Worm (Caenorhabditis elegans) whole organism, L2 larva: Measurements from ENCODE around the gene npr-10.

Source experiments
- R02D3.7 ChIP-seq: fragments of 150-350 bp; optimal IDR thresholded peaks from 2 replicates; lab custom pipeline; 2014; ENCODE audit warnings: missing biosample characterization, missing genetic modification characterization
- alr-1 ChIP-seq: fragments of 150-350 bp; optimal IDR thresholded peaks from 2 replicates; lab custom pipeline; 2014; ENCODE audit warnings: missing biosample characterization, missing genetic modification characterization
- egl-27 ChIP-seq: sonication (generic microtip); optimal IDR thresholded peaks from 3 replicates; lab custom pipeline; 2017; ENCODE audit warnings: missing biosample characterization, missing genetic modification reagents, missing genetic modification characterization
- elt-3 ChIP-seq: sonication (generic microtip); optimal IDR thresholded peaks from 2 replicates; lab custom pipeline; 2017; ENCODE audit warnings: missing biosample characterization, missing genetic modification characterization
- fos-1 ChIP-seq: fragments of 150-350 bp; optimal IDR thresholded peaks from 2 replicates; lab custom pipeline; 2014; ENCODE audit warnings: missing biosample characterization, missing genetic modification characterization
- lin-13 ChIP-seq: fragments of 150-350 bp; optimal IDR thresholded peaks from 2 replicates; lab custom pipeline; 2014; ENCODE audit warnings: missing biosample characterization, missing genetic modification reagents, missing genetic modification characterization
- nhr-77 ChIP-seq: fragments of 150-350 bp; optimal IDR thresholded peaks from 2 replicates; lab custom pipeline; 2014; ENCODE audit warnings: missing biosample characterization, missing genetic modification characterization
- snpc-4 ChIP-seq: fragments of 150-350 bp; optimal IDR thresholded peaks from 2 replicates; lab custom pipeline; 2014; ENCODE audit warnings: missing biosample characterization, missing genetic modification characterization
- ztf-11 ChIP-seq: sonication (generic microtip); optimal IDR thresholded peaks from 2 replicates; lab custom pipeline; 2017; ENCODE audit warnings: missing biosample characterization, missing genetic modification characterization

DNA sequence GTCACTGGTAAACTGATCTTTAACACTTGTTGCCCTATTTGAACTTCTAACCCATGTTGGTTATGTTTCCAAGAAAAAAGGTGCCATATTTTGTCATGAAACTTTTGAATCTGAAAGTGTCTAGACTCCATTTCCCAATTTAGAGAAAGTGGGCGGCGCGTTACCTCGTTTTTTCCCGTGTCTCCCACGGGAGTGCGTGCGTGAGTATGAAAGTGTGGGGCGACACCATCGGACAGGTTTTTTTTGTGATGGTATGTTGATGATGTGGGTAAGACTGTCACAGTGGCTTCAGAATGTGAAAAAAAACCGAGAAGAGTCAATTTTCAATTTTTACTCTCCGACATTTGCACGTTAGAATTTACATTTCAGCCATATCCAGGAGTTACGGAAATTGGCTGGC, 26.8 kb downstream of the npr-10 start:
- TF ChIP-seq snpc-4: no peak
- TF ChIP-seq ztf-11: no peak
- TF ChIP-seq R02D3.7 (tag; lab: Kevin White, UChicago): no peak
- no peak for TF ChIP-seq elt-3
- TF ChIP-seq lin-13 (GFP tag; lab: Kevin White, UChicago): no peak
- no peak for TF ChIP-seq alr-1
- no peak for TF ChIP-seq egl-27
- TF ChIP-seq fos-1 (tag; lab: Kevin White, UChicago): no peak
- no peak for TF ChIP-seq nhr-77 (tag; lab: Kevin White, UChicago)
